Worm (Caenorhabditis elegans): ENCODE results near the gene B0252.1.

ce11 chrII:6883716-6884115, 35.8 kb upstream of the B0252.1 start, which contains the start of gene pmp-1:
- TF ChIP-seq tbx-2 (tag; optimal IDR thresholded peaks at IDR 0.05) (no peak), ceh-82 (tag; optimal IDR thresholded peaks at IDR 0.05) (no peak)
